Fruit fly (Drosophila melanogaster): ENCODE measurements around the gene RpL13A.

The RpL13A gene

dm6 chr3R:5601044-5601523 lies 23.2 kb upstream of the RpL13A start, which contains the start of the genes kra and SecS (continued):
- TF ChIP-seq Ssrp (tag; optimal IDR thresholded peaks at IDR 0.05) = peak; percentile 22
- no peak for TF ChIP-seq CG34376 (GFP tag; optimal IDR thresholded peaks at IDR 0.05)
- peak; percentile 67 to 68 for TF ChIP-seq dpn (GFP tag; optimal IDR thresholded peaks at IDR 0.05)
- TF ChIP-seq row (GFP tag; IDR thresholded peaks at IDR 0.05) = no peak
- TF ChIP-seq CG16815 (GFP tag; optimal IDR thresholded peaks at IDR 0.05) = peak; percentile 23
- peak; percentile 82 for TF ChIP-seq phol (tag; optimal IDR thresholded peaks at IDR 0.05)
- TF ChIP-seq CG3847 (GFP tag; IDR thresholded peaks at IDR 0.05) = no peak
- TF ChIP-seq Sry-δ (GFP tag; optimal IDR thresholded peaks at IDR 0.05) = peak; percentile 62
- TF ChIP-seq CG18599 (GFP tag; optimal IDR thresholded peaks at IDR 0.05) = peak; percentile 72
- TF ChIP-seq Rx (GFP tag; IDR thresholded peaks at IDR 0.05) = no peak
- TF ChIP-seq CG6272 (GFP tag; IDR thresholded peaks at IDR 0.05) = no peak
- TF ChIP-seq CG2678 (tag; optimal IDR thresholded peaks at IDR 0.05) = peak; percentile 67
- peak; percentile 93 for TF ChIP-seq pzg (GFP tag; optimal IDR thresholded peaks at IDR 0.05)
- TF ChIP-seq crol (GFP tag; IDR thresholded peaks at IDR 0.05) = no peak
- peak; percentile 21 for TF ChIP-seq CG8388 (GFP tag; optimal IDR thresholded peaks at IDR 0.05)
- TF ChIP-seq lab (GFP tag; optimal IDR thresholded peaks at IDR 0.05) = peak; percentile 52
- no peak for TF ChIP-seq sna (GFP tag; IDR thresholded peaks at IDR 0.05; ENCODE audit: partially characterized antibody)
- peak; percentile 58 for TF ChIP-seq CG15696 (tag; optimal IDR thresholded peaks at IDR 0.05)
- peak; percentile 69 for TF ChIP-seq CG13775 (GFP tag; optimal IDR thresholded peaks at IDR 0.05)
- peak; percentile 73 for TF ChIP-seq lilli (GFP tag; optimal IDR thresholded peaks at IDR 0.05)
- no peak for TF ChIP-seq sc (optimal IDR thresholded peaks at IDR 0.05)
- no peak for TF ChIP-seq sc (GFP tag; optimal IDR thresholded peaks at IDR 0.05)
- TF ChIP-seq HHEX (GFP tag; optimal IDR thresholded peaks at IDR 0.05) = peak; percentile 3
- TF ChIP-seq tll (GFP tag; optimal IDR thresholded peaks at IDR 0.05) = peak; percentile 43 to 92
- no peak for TF ChIP-seq otp (GFP tag; IDR thresholded peaks at IDR 0.05)
- TF ChIP-seq Gug (GFP tag; IDR thresholded peaks at IDR 0.05) = peak; percentile 25; the same call in 1 of the 4 replicates
- peak; percentile 18 for TF ChIP-seq Bdp1 (GFP tag; optimal IDR thresholded peaks at IDR 0.05)
- peak; percentile 58 for TF ChIP-seq Dp (GFP tag; optimal IDR thresholded peaks at IDR 0.05)
- no peak for TF ChIP-seq Optix (GFP tag; IDR thresholded peaks at IDR 0.05)
- no peak for TF ChIP-seq CG12236 (GFP tag; optimal IDR thresholded peaks at IDR 0.05)
- no peak for TF ChIP-seq jigr1 (GFP tag; IDR thresholded peaks at IDR 0.05)
- no peak for TF ChIP-seq CG14965 (GFP tag; optimal IDR thresholded peaks at IDR 0.05; ENCODE audit: borderline replicate concordance)
- peak; percentile 72 to 77 for TF ChIP-seq Hr51 (GFP tag; optimal IDR thresholded peaks at IDR 0.05)
- peak; percentile 92 for TF ChIP-seq sens (GFP tag)
- no peak for TF ChIP-seq CG17802 (tag; optimal IDR thresholded peaks at IDR 0.05)
- peak; percentile 5 for TF ChIP-seq Camta (GFP tag; optimal IDR thresholded peaks at IDR 0.05)
- TF ChIP-seq CG9876 (GFP tag; optimal IDR thresholded peaks at IDR 0.05) = peak; percentile 44
- no peak for TF ChIP-seq Vsx1 (GFP tag; optimal IDR thresholded peaks at IDR 0.05)
- peak; percentile 12 for TF ChIP-seq zen (tag; optimal IDR thresholded peaks at IDR 0.05)
- no peak for TF ChIP-seq CG11085 (GFP tag; IDR thresholded peaks at IDR 0.05)
- TF ChIP-seq sr (GFP tag; IDR thresholded peaks at IDR 0.05) = no peak
- TF ChIP-seq gce (GFP tag; IDR thresholded peaks at IDR 0.05) = no peak
- no peak for TF ChIP-seq seq (GFP tag; IDR thresholded peaks at IDR 0.05)
- no peak for TF ChIP-seq CG5953 (GFP tag; IDR thresholded peaks at IDR 0.05)
- peak; percentile 48 for TF ChIP-seq Dip3 (GFP tag; optimal IDR thresholded peaks at IDR 0.05)
- TF ChIP-seq corto (GFP tag; optimal IDR thresholded peaks at IDR 0.05) = peak; percentile 45
- TF ChIP-seq CG8478 (optimal IDR thresholded peaks at IDR 0.05) = no peak
- TF ChIP-seq Side (GFP tag; optimal IDR thresholded peaks at IDR 0.05) = peak; percentile 47
- TF ChIP-seq gfzf (GFP tag; optimal IDR thresholded peaks at IDR 0.05) = peak; percentile 95
- no peak for TF ChIP-seq Opbp (GFP tag; IDR thresholded peaks at IDR 0.05; ENCODE audit: partially characterized antibody)
- TF ChIP-seq dati (GFP tag; IDR thresholded peaks at IDR 0.05) = no peak

All from whole organism, embryonic.